Fruit fly (Drosophila melanogaster) whole organism, prepupa: ENCODE measurements around the gene Socs16D.

Experiments used
- CG6792 ChIP-seq: fragments of 200-800 bp; sonication (Bioruptor generic); optimal IDR thresholded peaks from 3 replicates; lab custom pipeline; 2016; ENCODE audit warnings: missing biosample characterization, missing genetic modification characterization
- CG6854 ChIP-seq: fragments of 200-800 bp; sonication (Bioruptor generic); optimal IDR thresholded peaks from 2 replicates; lab custom pipeline; 2017; ENCODE audit warnings: missing biosample characterization, mild to moderate bottlenecking, missing genetic modification characterization
- Met ChIP-seq: fragments of 200-800 bp; sonication (Bioruptor generic); optimal IDR thresholded peaks from 3 replicates; lab custom pipeline; 2016; ENCODE audit warnings: missing biosample characterization, missing genetic modification characterization
- acj6 ChIP-seq: fragments of 200-800 bp; sonication (Bioruptor generic); optimal IDR thresholded peaks from 3 replicates; lab custom pipeline; 2016; ENCODE audit warnings: missing biosample characterization, missing genetic modification characterization
- spab ChIP-seq: fragments of 200-800 bp; sonication (Bioruptor generic); optimal IDR thresholded peaks from 2 replicates; lab custom pipeline; 2017; ENCODE audit warnings: missing biosample characterization, mild to moderate bottlenecking, missing genetic modification characterization, missing genetic modification reagents

dm6 chrX:17830644-17831043 is 3.3 kb upstream of the Socs16D start, which contains the start of gene CG6398:
- TF ChIP-seq CG6854 (GFP tag; lab: Kevin White, UChicago) (no peak), CG6792 (no peak), acj6 (GFP tag; lab: Kevin White, UChicago) (no peak), spab (GFP tag; lab: Kevin White, UChicago) (no peak), Met (GFP tag; lab: Kevin White, UChicago) (no peak)
